Worm (Caenorhabditis elegans) whole organism, early embryonic: ENCODE measurements around the gene K01D12.15.

Experiments used
- B0310.2 ChIP-seq: sonication (generic microtip); optimal IDR thresholded peaks from 2 replicates; lab custom pipeline; 2016; ENCODE audit warnings: mild to moderate bottlenecking, missing genetic modification characterization, missing compliant biosample characterization
- F13C5.2 ChIP-seq: sonication (generic microtip); optimal IDR thresholded peaks from 2 replicates; lab custom pipeline; 2017; ENCODE audit warnings: mild to moderate bottlenecking, missing genetic modification characterization, inconsistent platforms, missing compliant biosample characterization
- aly-1 ChIP-seq: sonication (generic microtip); optimal IDR thresholded peaks from 2 replicates; lab custom pipeline; 2016; ENCODE audit warnings: missing genetic modification characterization, missing compliant biosample characterization
- ama-1 ChIP-seq: fragments of 150-350 bp; optimal IDR thresholded peaks from 2 replicates; lab custom pipeline; 2014
- ceh-13 ChIP-seq: fragments of 200-800 bp; sonication (Bioruptor generic); optimal IDR thresholded peaks from 2 replicates; lab custom pipeline; 2018; ENCODE audit warnings: mild to moderate bottlenecking, missing genetic modification characterization, missing compliant biosample characterization
- ceh-36 ChIP-seq: sonication (generic microtip); optimal IDR thresholded peaks from 2 replicates; lab custom pipeline; 2016; ENCODE audit warnings: missing genetic modification characterization, inconsistent platforms, missing compliant biosample characterization
- ets-7 ChIP-seq: sonication (generic microtip); optimal IDR thresholded peaks from 2 replicates; lab custom pipeline; 2016; ENCODE audit warnings: missing genotype, missing genetic modification characterization, missing compliant biosample characterization
- flt-1 ChIP-seq: fragments of 200-800 bp; sonication (Bioruptor generic); IDR thresholded peaks from 2 replicates; pipeline ENCODE4 v1.3.6; 2022; ENCODE audit warnings: missing genetic modification characterization, missing compliant biosample characterization
- hmbx-1 ChIP-seq: sonication (generic microtip); optimal IDR thresholded peaks from 2 replicates; lab custom pipeline; 2016; ENCODE audit warnings: mild to moderate bottlenecking, missing genetic modification characterization, missing compliant biosample characterization
- hmg-4 ChIP-seq: fragments of 200-800 bp; sonication (Bioruptor generic); optimal IDR thresholded peaks from 2 replicates; lab custom pipeline; 2018; ENCODE audit warnings: mild to moderate bottlenecking, missing genetic modification characterization, missing compliant biosample characterization
- hnd-1 ChIP-seq: sonication (generic microtip); optimal IDR thresholded peaks from 2 replicates; lab custom pipeline; 2016; ENCODE audit warnings: missing genetic modification characterization, missing compliant biosample characterization
- pes-1 ChIP-seq: fragments of 200-800 bp; sonication (Bioruptor generic); IDR thresholded peaks from 2 replicates; pipeline ENCODE4 v1.3.6; 2022; ENCODE audit warnings: missing genetic modification reagents, missing genetic modification characterization, missing compliant biosample characterization
- scrt-1 ChIP-seq: fragments of 200-800 bp; sonication (Bioruptor generic); IDR thresholded peaks from 2 replicates; pipeline ENCODE4 v1.3.6; 2022; ENCODE audit warnings: missing genetic modification characterization, missing compliant biosample characterization
- sea-1 ChIP-seq: fragments of 200-800 bp; sonication (Bioruptor generic); conservative IDR thresholded peaks from 2 replicates; pipeline ENCODE4 v1.3.6; 2022; ENCODE audit warnings: missing genetic modification characterization, missing compliant biosample characterization
- tbx-11 ChIP-seq: fragments of 200-800 bp; sonication (Bioruptor generic); IDR thresholded peaks from 2 replicates; pipeline ENCODE4 v1.3.6; 2022; ENCODE audit warnings: missing genetic modification characterization, missing compliant biosample characterization
- tbx-37 ChIP-seq: fragments of 200-800 bp; sonication (Bioruptor generic); conservative IDR thresholded peaks from 2 replicates; pipeline ENCODE4 v1.3.6; 2022; ENCODE audit warnings: missing genetic modification reagents, missing genetic modification characterization, missing compliant biosample characterization
- tra-4 ChIP-seq: sonication (generic microtip); optimal IDR thresholded peaks from 2 replicates; lab custom pipeline; 2017; ENCODE audit warnings: missing genetic modification characterization, missing compliant biosample characterization

K01D12.15 gene

DNA sequence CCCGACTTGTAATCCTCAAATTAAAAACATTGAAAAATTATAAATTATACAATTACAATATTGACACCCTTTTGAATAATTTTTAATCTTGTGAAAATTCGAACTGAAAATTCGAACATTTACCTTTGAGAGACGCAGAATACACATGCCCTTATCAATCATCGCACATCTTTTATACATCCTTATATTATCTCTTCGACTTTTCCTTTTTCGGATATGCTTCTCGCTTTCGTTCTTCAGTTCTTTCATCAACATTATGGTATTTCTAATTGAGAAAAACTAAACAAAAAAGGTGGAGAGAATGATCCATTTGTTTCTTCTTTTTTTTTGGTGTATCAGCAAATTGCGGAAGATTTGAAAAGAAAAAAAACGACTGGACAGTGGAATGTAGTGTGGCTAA is 36.9 kb upstream of the K01D12.15 start:
- TF ChIP-seq hmbx-1 (tag; lab: Kevin White, UChicago) (no peak), sea-1 (GFP tag; lab: Robert Waterston, UW) (no peak), hmg-4 (GFP tag; lab: Kevin White, UChicago) (no peak), ama-1 (lab: Kevin White, UChicago) (no peak)

DNA sequence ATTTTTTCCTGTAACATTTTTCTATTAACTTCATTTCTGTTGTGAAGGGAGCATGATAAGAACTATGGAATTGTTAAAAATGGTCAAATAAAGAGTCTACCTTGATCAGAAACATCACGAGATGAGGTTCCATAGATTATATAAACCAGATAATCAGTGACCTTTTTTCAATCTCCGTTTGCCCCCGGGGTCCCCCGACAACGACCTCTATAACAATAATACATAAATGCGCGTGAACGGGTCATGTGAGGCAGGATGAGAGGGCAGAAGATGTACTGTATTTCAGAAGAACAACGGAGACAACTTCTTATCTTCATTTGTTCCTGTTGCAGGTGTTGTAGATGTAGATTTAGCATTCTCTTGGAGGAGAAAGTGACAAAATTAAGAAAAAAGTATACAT is 34.4 kb upstream of the K01D12.15 start:
- TF ChIP-seq sea-1 (GFP tag; lab: Robert Waterston, UW) = no peak
- no peak for TF ChIP-seq hmg-4 (GFP tag; lab: Kevin White, UChicago)
- TF ChIP-seq ets-7 (tag; lab: Kevin White, UChicago) = no peak
- no peak for TF ChIP-seq flt-1 (GFP tag; lab: Robert Waterston, UW)
- TF ChIP-seq scrt-1 (GFP tag; lab: Robert Waterston, UW) = no peak
- no peak for TF ChIP-seq tbx-37
- TF ChIP-seq ceh-36 = no peak

DNA sequence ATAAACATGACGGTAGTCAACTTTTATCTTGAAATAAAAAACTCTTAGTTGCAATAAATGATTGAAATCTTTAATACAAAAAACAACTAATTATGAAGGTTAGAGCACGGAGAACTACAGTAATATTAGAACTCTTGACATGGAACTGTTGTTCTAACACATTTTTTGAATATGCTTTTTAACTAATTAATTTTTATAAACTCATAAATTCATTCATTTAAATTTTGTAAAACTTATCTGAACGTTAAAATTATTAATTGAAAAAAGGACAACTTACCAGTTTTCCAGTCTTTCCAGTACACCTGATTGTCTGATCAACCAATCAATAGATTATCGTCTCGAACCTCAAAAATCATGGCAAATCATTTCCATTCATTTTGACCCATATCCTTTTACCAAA is 33.8 kb upstream of the K01D12.15 start, which contains the start of gene sqt-3:
TSS of gene sqt-3 (plus strand) at position 301 of the 400 bp plus-strand sequence.
- no peak for TF ChIP-seq flt-1 (GFP tag; lab: Robert Waterston, UW)
- no peak for TF ChIP-seq pes-1 (GFP tag; lab: Robert Waterston, UW)
- no peak for TF ChIP-seq tbx-37
- no peak for TF ChIP-seq sea-1 (GFP tag; lab: Robert Waterston, UW)
- no peak for TF ChIP-seq scrt-1 (GFP tag; lab: Robert Waterston, UW)
- TF ChIP-seq hmbx-1 (tag; lab: Kevin White, UChicago) = no peak

- TF ChIP-seq ama-1 (lab: Kevin White, UChicago) (peak; percentile 8), aly-1 (tag; lab: Kevin White, UChicago) (no peak), ets-7 (tag; lab: Kevin White, UChicago) (no peak)
Measured at ce11 chrV:12352881-12353280, 33.4 kb upstream of the K01D12.15 start.

- TF ChIP-seq B0310.2 (tag; lab: Kevin White, UChicago) (peak; percentile 19), ceh-13 (no peak), pes-1 (GFP tag; lab: Robert Waterston, UW) (peak; percentile 21; the same call in 1 of the 2 replicates), ceh-36 (no peak), aly-1 (tag; lab: Kevin White, UChicago) (peak; percentile 10), scrt-1 (GFP tag; lab: Robert Waterston, UW) (0 out of 2 replicates have a peak, but pooled peaks have one; percentile 5), F13C5.2 (tag; lab: Kevin White, UChicago) (no peak), sea-1 (GFP tag; lab: Robert Waterston, UW) (no peak)
Measured at ce11 chrV:12353505-12353904, 32.7 kb upstream of the K01D12.15 start.

DNA sequence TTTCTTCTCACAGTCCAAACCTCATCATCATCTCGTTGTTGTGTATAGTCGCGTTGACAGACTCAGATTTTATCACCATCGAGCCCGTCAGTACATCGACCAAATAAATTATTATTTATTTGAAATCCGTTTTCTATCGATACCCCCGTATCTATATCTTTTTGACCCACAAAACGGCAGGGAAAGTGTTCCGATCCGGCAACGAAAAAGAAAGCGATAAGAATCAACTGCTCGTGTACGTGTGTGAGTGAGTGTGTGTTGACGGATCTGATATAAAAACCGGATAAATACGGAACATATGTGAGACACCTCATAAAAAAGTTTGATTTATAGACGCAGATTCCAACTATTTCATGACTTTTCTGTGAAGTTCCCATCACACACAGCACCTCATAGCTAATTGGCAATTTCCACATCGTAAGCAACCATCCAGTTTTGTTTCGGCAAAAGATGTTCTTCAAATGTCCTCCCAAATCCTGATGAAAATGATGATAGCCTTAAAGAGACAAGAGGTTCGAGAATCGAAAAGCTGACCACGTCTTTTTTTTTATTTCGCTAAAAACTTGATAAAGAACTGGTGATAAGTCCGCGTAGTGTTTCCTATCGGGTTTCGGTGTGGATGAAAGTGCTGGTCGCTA is 31.9 kb upstream of the K01D12.15 start:
- no peak for TF ChIP-seq F13C5.2 (tag; lab: Kevin White, UChicago)
- no peak for TF ChIP-seq B0310.2 (tag; lab: Kevin White, UChicago)
- no peak for TF ChIP-seq sea-1 (GFP tag; lab: Robert Waterston, UW)
- TF ChIP-seq hmbx-1 (tag; lab: Kevin White, UChicago) = no peak
- no peak for TF ChIP-seq ama-1 (lab: Kevin White, UChicago)
- TF ChIP-seq ceh-13 = no peak
- TF ChIP-seq ceh-36 = no peak
- TF ChIP-seq flt-1 (GFP tag; lab: Robert Waterston, UW) = no peak
- TF ChIP-seq hnd-1 (tag; lab: Kevin White, UChicago) = no peak
- no peak for TF ChIP-seq hmg-4 (GFP tag; lab: Kevin White, UChicago)
- no peak for TF ChIP-seq pes-1 (GFP tag; lab: Robert Waterston, UW)
- TF ChIP-seq tbx-37 = no peak

DNA sequence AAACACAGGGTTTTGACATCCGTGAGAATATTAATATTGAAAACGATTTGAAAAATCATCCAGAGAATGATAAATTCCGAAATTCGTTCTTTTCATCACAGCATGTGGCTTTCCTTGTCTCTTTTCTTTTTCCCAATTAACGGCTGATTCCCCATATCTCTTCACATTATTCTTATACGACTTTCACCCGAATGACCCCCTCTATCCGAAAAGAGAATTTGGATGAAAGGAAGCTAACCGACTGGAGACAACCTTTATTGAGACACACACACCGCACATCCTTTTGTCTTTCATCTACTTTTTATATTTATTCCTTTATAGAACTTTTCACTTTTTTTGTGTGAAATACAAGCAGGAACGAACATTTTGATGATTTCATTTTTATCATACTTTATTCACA is 28.6 kb upstream of the K01D12.15 start:
- TF ChIP-seq ets-7 (tag; lab: Kevin White, UChicago) = no peak
- TF ChIP-seq ama-1 (lab: Kevin White, UChicago) = no peak
- TF ChIP-seq aly-1 (tag; lab: Kevin White, UChicago) = no peak
- no peak for TF ChIP-seq F13C5.2 (tag; lab: Kevin White, UChicago)
- no peak for TF ChIP-seq hmbx-1 (tag; lab: Kevin White, UChicago)
- TF ChIP-seq tra-4 (tag; lab: Kevin White, UChicago) = no peak
- TF ChIP-seq pes-1 (GFP tag; lab: Robert Waterston, UW) = no peak
- TF ChIP-seq flt-1 (GFP tag; lab: Robert Waterston, UW) = no peak
- no peak for TF ChIP-seq ceh-13
- no peak for TF ChIP-seq hmg-4 (GFP tag; lab: Kevin White, UChicago)
- TF ChIP-seq B0310.2 (tag; lab: Kevin White, UChicago) = no peak
- TF ChIP-seq sea-1 (GFP tag; lab: Robert Waterston, UW) = no peak
- no peak for TF ChIP-seq tbx-37
- TF ChIP-seq ceh-36 = no peak
- TF ChIP-seq scrt-1 (GFP tag; lab: Robert Waterston, UW) = no peak
- no peak for TF ChIP-seq hnd-1 (tag; lab: Kevin White, UChicago)
- no peak for TF ChIP-seq tbx-11

- TF ChIP-seq hnd-1 (tag; lab: Kevin White, UChicago) (no peak), F13C5.2 (tag; lab: Kevin White, UChicago) (no peak), aly-1 (tag; lab: Kevin White, UChicago) (no peak), ama-1 (lab: Kevin White, UChicago) (no peak), ceh-13 (no peak), scrt-1 (GFP tag; lab: Robert Waterston, UW) (no peak), pes-1 (GFP tag; lab: Robert Waterston, UW) (no peak), tbx-11 (no peak), flt-1 (GFP tag; lab: Robert Waterston, UW) (no peak), tra-4 (tag; lab: Kevin White, UChicago) (no peak), hmg-4 (GFP tag; lab: Kevin White, UChicago) (no peak), ceh-36 (no peak), tbx-37 (no peak), B0310.2 (tag; lab: Kevin White, UChicago) (no peak), ets-7 (tag; lab: Kevin White, UChicago) (no peak), hmbx-1 (tag; lab: Kevin White, UChicago) (no peak), sea-1 (GFP tag; lab: Robert Waterston, UW) (no peak)
Measured at ce11 chrV:12358347-12358746, 27.9 kb upstream of the K01D12.15 start, which contains the start of gene F23H12.5. Gene F23H12.5 (plus strand): TSS chrV:12358647.
